Fruit fly (Drosophila melanogaster) whole organism, embryonic: ENCODE measurements around the gene CG17362.

Experiments
- B-H2 ChIP-seq: fragments of 200-800 bp; sonication (Bioruptor generic); optimal IDR thresholded peaks from 2 replicates; lab custom pipeline; 2018; ENCODE audit warnings: missing biosample characterization, mild to moderate bottlenecking, missing genetic modification characterization
- CG10959 ChIP-seq: fragments of 200-800 bp; sonication (Bioruptor generic); IDR thresholded peaks from 2 replicates; pipeline ENCODE4 v1.3.6; 2022; ENCODE audit warnings: missing biosample characterization, missing genetic modification characterization
- CG11398 ChIP-seq: fragments of 200-800 bp; sonication (Bioruptor generic); optimal IDR thresholded peaks from 2 replicates; lab custom pipeline; 2016; ENCODE audit warnings: missing biosample characterization, missing genetic modification characterization
- CG13287 ChIP-seq: fragments of 200-800 bp; sonication (Bioruptor generic); IDR thresholded peaks from 2 replicates; pipeline ENCODE4 v1.3.6; 2022; ENCODE audit warnings: missing biosample characterization, missing genetic modification characterization; ENCODE audit not compliant: partially characterized antibody
- CG17385 ChIP-seq: fragments of 200-800 bp; sonication (Bioruptor generic); optimal IDR thresholded peaks from 3 replicates; lab custom pipeline; 2018; ENCODE audit warnings: missing biosample characterization, mild to moderate bottlenecking, missing genetic modification characterization
- CG17802 ChIP-seq: fragments of 200-800 bp; sonication (Bioruptor generic); optimal IDR thresholded peaks from 2 replicates; lab custom pipeline; 2018; ENCODE audit warnings: missing biosample characterization, mild to moderate bottlenecking, missing genetic modification characterization, moderate library complexity
- CG2116 ChIP-seq: fragments of 200-800 bp; sonication (Bioruptor generic); optimal IDR thresholded peaks from 3 replicates; lab custom pipeline; 2018; ENCODE audit warnings: missing biosample characterization, mild to moderate bottlenecking, missing genetic modification characterization
- CG4404 ChIP-seq: fragments of 200-800 bp; sonication (Bioruptor generic); IDR thresholded peaks from 2 replicates; pipeline ENCODE4 v1.3.6; 2022; ENCODE audit warnings: missing biosample characterization, missing genetic modification characterization
- CG6813 ChIP-seq: fragments of 200-800 bp; sonication (Bioruptor generic); optimal IDR thresholded peaks from 2 replicates; lab custom pipeline; 2017; ENCODE audit warnings: missing biosample characterization, missing genetic modification characterization, mild to moderate bottlenecking, moderate library complexity, missing genetic modification reagents
- CG8281 ChIP-seq: fragments of 200-800 bp; sonication (Bioruptor generic); optimal IDR thresholded peaks from 2 replicates; lab custom pipeline; 2018; ENCODE audit warnings: missing biosample characterization, mild to moderate bottlenecking, missing genetic modification characterization, moderate library complexity
- CG8290 ChIP-seq, 3 experiments: fragments of 200-800 bp; sonication (Bioruptor generic); optimal IDR thresholded peaks; 2 replicates each; lab custom pipeline; 2016 to 2019; ENCODE audit warnings: missing biosample characterization in 3 of 3, missing genetic modification characterization in 3 of 3, mild to moderate bottlenecking in 2 of 3, moderate library complexity in 1 of 3
- CG9609 ChIP-seq: fragments of 200-800 bp; sonication (Bioruptor generic); optimal IDR thresholded peaks from 3 replicates; lab custom pipeline; 2016; ENCODE audit warnings: missing biosample characterization, missing genetic modification characterization
- Dad ChIP-seq: fragments of 200-800 bp; sonication (Bioruptor generic); optimal IDR thresholded peaks from 3 replicates; lab custom pipeline; 2016; ENCODE audit warnings: missing biosample characterization, missing genetic modification characterization
- Eip74EF ChIP-seq, 2 experiments: fragments of 200-800 bp in 1 of 2; fragments of >200 bp in 1 of 2; sonication (Bioruptor generic) in 1 of 2; optimal IDR thresholded peaks; 2 replicates each; lab custom pipeline; 2017 to 2019; ENCODE audit warnings: missing biosample characterization in 2 of 2, missing genetic modification characterization in 2 of 2, mild to moderate bottlenecking in 1 of 2, moderate library complexity in 1 of 2
- H15 ChIP-seq: fragments of 200-800 bp; sonication (Bioruptor generic); IDR thresholded peaks from 3 replicates; pipeline ENCODE4 v1.3.6; 2022; ENCODE audit warnings: missing biosample characterization, missing genetic modification characterization
- MTF-1 ChIP-seq: fragments of 200-800 bp; sonication (Bioruptor generic); optimal IDR thresholded peaks from 2 replicates; lab custom pipeline; 2018; ENCODE audit warnings: missing biosample characterization, mild to moderate bottlenecking, missing genetic modification characterization, borderline replicate concordance
- NfI ChIP-seq: fragments of 200-800 bp; sonication (Bioruptor generic); optimal IDR thresholded peaks from 3 replicates; lab custom pipeline; 2018; ENCODE audit warnings: missing biosample characterization, mild to moderate bottlenecking, missing genetic modification characterization, moderate library complexity
- Ptx1 ChIP-seq: fragments of 200-800 bp; sonication (Bioruptor generic); IDR thresholded peaks from 2 replicates; pipeline ENCODE4 v1.3.6; 2022; ENCODE audit warnings: missing biosample characterization, missing genetic modification characterization
- ab ChIP-seq: fragments of 200-800 bp; sonication (Bioruptor generic); optimal IDR thresholded peaks from 2 replicates; lab custom pipeline; 2016; ENCODE audit warnings: missing biosample characterization, missing genetic modification characterization
- bcd ChIP-seq: fragments of 200-800 bp; sonication (Bioruptor generic); optimal IDR thresholded peaks from 2 replicates; lab custom pipeline; 2017; ENCODE audit warnings: missing biosample characterization, mild to moderate bottlenecking, missing genetic modification characterization
- cad ChIP-seq: fragments of >200 bp; optimal IDR thresholded peaks from 2 replicates; lab custom pipeline; 2017; ENCODE audit warnings: missing biosample characterization, missing genetic modification characterization
- caup ChIP-seq: fragments of 200-800 bp; sonication (Bioruptor generic); optimal IDR thresholded peaks from 3 replicates; lab custom pipeline; 2017; ENCODE audit warnings: missing biosample characterization, mild to moderate bottlenecking, missing genetic modification characterization, moderate library complexity; ENCODE audit not compliant: severe bottlenecking
- crol ChIP-seq: fragments of 200-800 bp; sonication (Bioruptor generic); IDR thresholded peaks from 2 replicates; pipeline ENCODE4 v1.3.6; 2022; ENCODE audit warnings: missing biosample characterization, missing genetic modification characterization
- dmrt11E ChIP-seq: fragments of 200-800 bp; sonication (Bioruptor generic); optimal IDR thresholded peaks from 3 replicates; lab custom pipeline; 2018; ENCODE audit warnings: missing biosample characterization, mild to moderate bottlenecking, missing genetic modification characterization, moderate library complexity
- h ChIP-seq: fragments of >200 bp; optimal IDR thresholded peaks from 2 replicates; lab custom pipeline; 2017
- hbn ChIP-seq: fragments of 200-800 bp; sonication (Bioruptor generic); IDR thresholded peaks from 2 replicates; pipeline ENCODE4 v1.3.6; 2022; ENCODE audit warnings: missing biosample characterization, missing genetic modification characterization; ENCODE audit not compliant: partially characterized antibody
- maf-S ChIP-seq: fragments of 200-800 bp; sonication (Bioruptor generic); optimal IDR thresholded peaks from 2 replicates; lab custom pipeline; 2016; ENCODE audit warnings: missing biosample characterization, missing genetic modification characterization
- oc ChIP-seq: fragments of 200-800 bp; sonication (Bioruptor generic); optimal IDR thresholded peaks from 2 replicates; lab custom pipeline; 2018; ENCODE audit warnings: missing biosample characterization, mild to moderate bottlenecking, missing genetic modification characterization, moderate library complexity
- pan ChIP-seq, 4 experiments: fragments of >200 bp in 3 of 4; fragments of 200-800 bp in 1 of 4; sonication (Bioruptor generic) in 1 of 4; optimal IDR thresholded peaks in 3 of 4; IDR thresholded peaks in 1 of 4; 2 replicates each; pipeline versions ENCODE4 v1.3.6 to Lab custom; 2017 to 2022; ENCODE audit warnings: missing biosample characterization in 2 of 4, missing genetic modification characterization in 2 of 4, mixed read lengths in 1 of 4
- pho ChIP-seq: fragments of 200-800 bp; sonication (Bioruptor generic); optimal IDR thresholded peaks from 2 replicates; lab custom pipeline; 2016; ENCODE audit warnings: missing biosample characterization, missing genetic modification characterization
- phol ChIP-seq: fragments of 200-800 bp; sonication (Bioruptor generic); optimal IDR thresholded peaks from 3 replicates; lab custom pipeline; 2018; ENCODE audit warnings: missing biosample characterization, mild to moderate bottlenecking, missing genetic modification characterization, moderate library complexity
- schlank ChIP-seq: fragments of 200-800 bp; sonication (Bioruptor generic); optimal IDR thresholded peaks from 2 replicates; lab custom pipeline; 2018; ENCODE audit warnings: missing biosample characterization, mild to moderate bottlenecking, missing genetic modification characterization
- sima ChIP-seq: fragments of 200-800 bp; sonication (Bioruptor generic); optimal IDR thresholded peaks from 2 replicates; lab custom pipeline; 2016; ENCODE audit warnings: missing biosample characterization, missing genetic modification characterization
- slbo ChIP-seq: fragments of 200-800 bp; sonication (Bioruptor generic); IDR thresholded peaks from 2 replicates; pipeline ENCODE4 v1.3.6; 2022; ENCODE audit warnings: missing biosample characterization, missing genetic modification characterization
- tio ChIP-seq: fragments of 200-800 bp; sonication (Bioruptor generic); optimal IDR thresholded peaks from 2 replicates; lab custom pipeline; 2017; ENCODE audit warnings: missing biosample characterization, missing genetic modification characterization, inconsistent platforms
- trh ChIP-seq: fragments of 200-800 bp; sonication (Bioruptor generic); optimal IDR thresholded peaks from 2 replicates; lab custom pipeline; 2016; ENCODE audit warnings: missing biosample characterization, missing genetic modification characterization
- unc-4 ChIP-seq: fragments of 200-800 bp; sonication (Bioruptor generic); IDR thresholded peaks from 2 replicates; pipeline ENCODE4 v1.3.6; 2022; ENCODE audit warnings: missing biosample characterization, missing genetic modification characterization; ENCODE audit not compliant: partially characterized antibody
- wdn ChIP-seq: fragments of 200-800 bp; sonication (Bioruptor generic); IDR thresholded peaks from 2 replicates; pipeline ENCODE4 v1.3.6; 2022; ENCODE audit warnings: missing biosample characterization, missing genetic modification characterization

CG17362 gene

DNA sequence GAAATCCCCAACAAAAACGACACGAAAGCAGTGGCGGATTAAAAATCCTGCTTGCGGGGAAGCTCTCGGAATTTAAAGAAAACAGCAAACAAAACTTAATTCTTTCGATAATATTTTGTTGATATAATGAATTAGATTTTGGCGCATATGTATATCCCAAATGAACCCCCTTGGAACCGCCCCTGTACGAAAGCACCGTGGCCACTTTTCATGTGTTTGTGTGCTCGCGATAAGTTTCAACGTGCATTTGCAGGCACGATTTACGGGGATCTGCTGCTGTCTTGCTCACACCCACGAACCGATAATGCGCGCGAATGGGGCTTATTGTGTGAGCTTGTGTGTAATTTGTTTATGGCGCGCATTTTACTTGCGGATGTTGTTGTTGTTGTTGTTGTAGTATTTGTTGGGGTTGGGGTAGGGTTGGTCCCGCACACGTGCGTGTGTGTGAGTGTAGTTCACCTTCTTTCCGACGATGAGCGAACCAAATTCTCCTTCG lies 18.6 kb downstream of the CG17362 start (continued):
- TF ChIP-seq MTF-1 (GFP tag; lab: Kevin White, UChicago) (peak; percentile 75), sima (GFP tag; lab: Kevin White, UChicago) (peak; percentile 69), schlank (peak; percentile 91), Eip74EF (GFP tag; optimal IDR thresholded peaks at IDR 0.05; lab: Kevin White, UChicago) (peak in 1 of 2 experiments; percentile 91), CG17385 (GFP tag; lab: Kevin White, UChicago) (peak; percentile 91), unc-4 (GFP tag; lab: Robert Waterston, UW) (0 out of 2 replicates have a peak, but pooled peaks have one; percentile 25), CG9609 (GFP tag; lab: Kevin White, UChicago) (peak; percentile 96), Ptx1 (GFP tag; lab: Robert Waterston, UW) (peak; percentile 91), wdn (GFP tag; lab: Robert Waterston, UW) (peak; percentile 87), NfI (GFP tag; lab: Kevin White, UChicago) (peak; percentile 98), cad (no peak), CG8290 (GFP tag; optimal IDR thresholded peaks at IDR 0.05; lab: Kevin White, UChicago) (peak; percentile 78), CG8290 (tag; optimal IDR thresholded peaks at IDR 0.05; lab: Kevin White, UChicago) (peak; percentile 39 to 98), maf-S (GFP tag; lab: Kevin White, UChicago) (peak; percentile 92), CG13287 (GFP tag; lab: Robert Waterston, UW) (no peak), hbn (no peak), h (no peak), CG11398 (GFP tag; lab: Kevin White, UChicago) (peak; percentile 90), CG4404 (GFP tag; lab: Robert Waterston, UW) (peak; percentile 74), H15 (GFP tag; lab: Robert Waterston, UW) (peak; percentile 96), pan (optimal IDR thresholded peaks at IDR 0.05; lab: Kevin White, UChicago) (no peak), pan (GFP tag; optimal IDR thresholded peaks at IDR 0.05 in 1 of 2, IDR thresholded peaks at IDR 0.05 in 1 of 2) (peak in 1 of 2 experiments; percentile 97), CG2116 (GFP tag; lab: Kevin White, UChicago) (peak; percentile 58), bcd (GFP tag; lab: Kevin White, UChicago) (peak; percentile 95), caup (GFP tag; lab: Kevin White, UChicago) (peak; percentile 95), Dad (GFP tag; lab: Kevin White, UChicago) (peak; percentile 95), trh (GFP tag; lab: Kevin White, UChicago) (peak; percentile 82), crol (peak; percentile 66), CG10959 (GFP tag; lab: Robert Waterston, UW) (peak; percentile 85), dmrt11E (tag; lab: Kevin White, UChicago) (peak; percentile 67), slbo (peak; percentile 98), ab (GFP tag; lab: Kevin White, UChicago) (peak; percentile 96), tio (GFP tag; lab: Kevin White, UChicago) (no peak), CG8281 (peak; percentile 85), CG17802 (tag; lab: Kevin White, UChicago) (peak; percentile 81), oc (peak; percentile 97), CG6813 (GFP tag; lab: Kevin White, UChicago) (peak; percentile 93), phol (tag; lab: Kevin White, UChicago) (peak; percentile 95), pho (GFP tag; lab: Kevin White, UChicago) (peak; percentile 94), B-H2 (GFP tag; lab: Kevin White, UChicago) (peak; percentile 65)
